Fruit fly (Drosophila melanogaster) whole organism, embryonic: ENCODE results near the gene bora.

Experiments
- Adf1 ChIP-seq: fragments of 200-800 bp; sonication (Bioruptor generic); IDR thresholded peaks from 2 replicates; pipeline ENCODE4 v1.3.6; 2022; ENCODE audit warnings: missing biosample characterization, missing genetic modification characterization
- Asciz ChIP-seq: fragments of 200-800 bp; sonication (Bioruptor generic); optimal IDR thresholded peaks from 2 replicates; lab custom pipeline; 2017; ENCODE audit warnings: missing biosample characterization, mild to moderate bottlenecking, missing genetic modification characterization, missing genetic modification reagents
- CG10321 ChIP-seq: fragments of 200-800 bp; sonication (Bioruptor generic); IDR thresholded peaks from 2 replicates; pipeline ENCODE4 v1.3.6; 2022; ENCODE audit warnings: missing biosample characterization, missing genetic modification characterization
- CG10654 ChIP-seq: fragments of 200-800 bp; sonication (Bioruptor generic); optimal IDR thresholded peaks from 2 replicates; lab custom pipeline; 2016; ENCODE audit warnings: missing biosample characterization, missing genetic modification characterization
- CG11398 ChIP-seq: fragments of 200-800 bp; sonication (Bioruptor generic); optimal IDR thresholded peaks from 2 replicates; lab custom pipeline; 2016; ENCODE audit warnings: missing biosample characterization, missing genetic modification characterization
- CG12659 ChIP-seq: fragments of 200-800 bp; sonication (Bioruptor generic); optimal IDR thresholded peaks from 3 replicates; lab custom pipeline; 2017; ENCODE audit warnings: mild to moderate bottlenecking, missing biosample characterization, missing genetic modification reagents, missing genetic modification characterization
- CG1529 ChIP-seq: fragments of 200-800 bp; sonication (Bioruptor generic); optimal IDR thresholded peaks from 3 replicates; lab custom pipeline; 2018; ENCODE audit warnings: missing biosample characterization, missing genetic modification characterization
- CG17361 ChIP-seq: fragments of 200-800 bp; sonication (Bioruptor generic); IDR thresholded peaks from 3 replicates; pipeline ENCODE4 v1.3.6; 2022; ENCODE audit warnings: missing biosample characterization, missing genetic modification characterization
- CG17612 ChIP-seq: fragments of 200-800 bp; sonication (Bioruptor generic); IDR thresholded peaks from 2 replicates; pipeline ENCODE4 v1.3.6; 2022; ENCODE audit warnings: missing biosample characterization, missing genetic modification characterization
- CG17829 ChIP-seq: fragments of 200-800 bp; optimal IDR thresholded peaks from 2 replicates; lab custom pipeline; 2019; ENCODE audit warnings: missing biosample characterization, mild to moderate bottlenecking, missing genetic modification characterization, moderate library complexity
- CG18619 ChIP-seq: fragments of 200-800 bp; sonication (Bioruptor generic); optimal IDR thresholded peaks from 3 replicates; lab custom pipeline; 2017; ENCODE audit warnings: missing biosample characterization, mild to moderate bottlenecking, missing genetic modification characterization
- CG34422 ChIP-seq: fragments of 200-800 bp; sonication (Bioruptor generic); IDR thresholded peaks from 3 replicates; pipeline ENCODE4 v1.3.6; 2022; ENCODE audit warnings: missing biosample characterization, missing genetic modification characterization
- CG4424 ChIP-seq: fragments of 200-800 bp; sonication (Bioruptor generic); optimal IDR thresholded peaks from 3 replicates; lab custom pipeline; 2016; ENCODE audit warnings: missing biosample characterization, missing genetic modification characterization
- CG5953 ChIP-seq: fragments of 200-800 bp; sonication (Bioruptor generic); IDR thresholded peaks from 2 replicates; pipeline ENCODE4 v1.3.6; 2022; ENCODE audit warnings: missing biosample characterization, missing genetic modification characterization
- CG9437 ChIP-seq: fragments of 200-800 bp; sonication (Bioruptor generic); optimal IDR thresholded peaks from 2 replicates; lab custom pipeline; 2018; ENCODE audit warnings: missing biosample characterization, mild to moderate bottlenecking, missing genetic modification characterization
- CG9609 ChIP-seq: fragments of 200-800 bp; sonication (Bioruptor generic); optimal IDR thresholded peaks from 3 replicates; lab custom pipeline; 2016; ENCODE audit warnings: missing biosample characterization, missing genetic modification characterization
- Dek ChIP-seq: fragments of 200-800 bp; sonication (Bioruptor generic); optimal IDR thresholded peaks from 3 replicates; lab custom pipeline; 2019; ENCODE audit warnings: missing biosample characterization, mild to moderate bottlenecking, missing genetic modification characterization, moderate library complexity
- Dll ChIP-seq: fragments of 200-800 bp; sonication (Bioruptor generic); IDR thresholded peaks from 4 replicates; pipeline ENCODE4 v1.3.6; 2022; ENCODE audit warnings: missing biosample characterization, missing genetic modification characterization; ENCODE audit not compliant: partially characterized antibody
- Hmx ChIP-seq: fragments of 200-800 bp; sonication (Bioruptor generic); optimal IDR thresholded peaks from 2 replicates; lab custom pipeline; 2016; ENCODE audit warnings: missing biosample characterization, missing genetic modification characterization
- Hr78 ChIP-seq, 2 experiments: fragments of 200-800 bp in 1 of 2; fragments of >200 bp in 1 of 2; sonication (Bioruptor generic) in 1 of 2; optimal IDR thresholded peaks; 2 replicates each; lab custom pipeline; 2017 to 2019; ENCODE audit warnings: missing biosample characterization in 2 of 2, missing genetic modification characterization in 2 of 2, mild to moderate bottlenecking in 1 of 2, moderate library complexity in 1 of 2
- MBD-R2 ChIP-seq: fragments of 200-800 bp; sonication (Bioruptor generic); IDR thresholded peaks from 2 replicates; pipeline ENCODE4 v1.3.6; 2022; ENCODE audit warnings: missing biosample characterization, missing genetic modification characterization
- Mrtf ChIP-seq: fragments of 200-800 bp; sonication (Bioruptor generic); IDR thresholded peaks from 3 replicates; pipeline ENCODE4 v1.3.6; 2022; ENCODE audit warnings: missing biosample characterization, missing genetic modification characterization
- Sox100B ChIP-seq: fragments of 200-800 bp; sonication (Bioruptor generic); optimal IDR thresholded peaks from 3 replicates; lab custom pipeline; 2018; ENCODE audit warnings: missing biosample characterization, mild to moderate bottlenecking, missing genetic modification characterization
- Spps ChIP-seq: fragments of 200-800 bp; sonication (Bioruptor generic); optimal IDR thresholded peaks from 2 replicates; lab custom pipeline; 2018; ENCODE audit warnings: missing biosample characterization, mild to moderate bottlenecking, missing genetic modification characterization
- TFAM ChIP-seq: fragments of 200-800 bp; sonication (Bioruptor generic); optimal IDR thresholded peaks from 2 replicates; lab custom pipeline; 2017; ENCODE audit warnings: missing biosample characterization, missing genetic modification characterization, inconsistent platforms
- YL-1 ChIP-seq: fragments of 200-800 bp; sonication (Bioruptor generic); optimal IDR thresholded peaks from 3 replicates; lab custom pipeline; 2017; ENCODE audit warnings: missing biosample characterization, mild to moderate bottlenecking, missing genetic modification characterization
- abd-A ChIP-seq: fragments of 200-800 bp; sonication (Bioruptor generic); optimal IDR thresholded peaks from 3 replicates; lab custom pipeline; 2019; ENCODE audit warnings: missing biosample characterization, mild to moderate bottlenecking, missing genetic modification characterization, moderate library complexity
- cg ChIP-seq: fragments of 200-800 bp; sonication (Bioruptor generic); optimal IDR thresholded peaks from 3 replicates; lab custom pipeline; 2019; ENCODE audit warnings: missing biosample characterization, mild to moderate bottlenecking, missing genetic modification characterization, moderate library complexity
- crol ChIP-seq: fragments of 200-800 bp; sonication (Bioruptor generic); IDR thresholded peaks from 2 replicates; pipeline ENCODE4 v1.3.6; 2022; ENCODE audit warnings: missing biosample characterization, missing genetic modification characterization
- crp ChIP-seq, 2 experiments: fragments of 200-800 bp; sonication (Bioruptor generic); optimal IDR thresholded peaks; 2 replicates in 1 of 2; 3 replicates in 1 of 2; lab custom pipeline; 2017; ENCODE audit warnings: missing biosample characterization in 2 of 2, missing genetic modification characterization in 2 of 2, mild to moderate bottlenecking in 1 of 2, moderate library complexity in 1 of 2
- dimm ChIP-seq: fragments of 200-800 bp; sonication (Bioruptor generic); IDR thresholded peaks from 2 replicates; pipeline ENCODE4 v1.3.6; 2022; ENCODE audit warnings: missing biosample characterization, missing genetic modification characterization
- emc ChIP-seq: fragments of 200-800 bp; sonication (Bioruptor generic); optimal IDR thresholded peaks from 2 replicates; lab custom pipeline; 2016; ENCODE audit warnings: missing biosample characterization, missing genetic modification characterization
- gfzf ChIP-seq: fragments of 200-800 bp; sonication (Bioruptor generic); optimal IDR thresholded peaks from 2 replicates; lab custom pipeline; 2016; ENCODE audit warnings: missing biosample characterization, mild to moderate bottlenecking, missing genetic modification characterization, moderate library complexity
- inv ChIP-seq: fragments of 200-800 bp; sonication (Bioruptor generic); IDR thresholded peaks from 2 replicates; pipeline ENCODE4 v1.3.6; 2022; ENCODE audit warnings: missing biosample characterization, missing genetic modification characterization; ENCODE audit not compliant: partially characterized antibody
- odd ChIP-seq: fragments of 200-800 bp; sonication (Bioruptor generic); optimal IDR thresholded peaks from 2 replicates; lab custom pipeline; 2017; ENCODE audit warnings: missing biosample characterization, mild to moderate bottlenecking, missing genetic modification characterization
- pfk ChIP-seq: fragments of 200-800 bp; sonication (Bioruptor generic); optimal IDR thresholded peaks from 2 replicates; lab custom pipeline; 2018; ENCODE audit warnings: missing biosample characterization, mild to moderate bottlenecking, missing genetic modification characterization, moderate library complexity
- prd ChIP-seq, 3 experiments: fragments of >200 bp in 2 of 3; fragments of 200-800 bp in 1 of 3; sonication (Bioruptor generic) in 1 of 3; optimal IDR thresholded peaks in 2 of 3; IDR thresholded peaks in 1 of 3; 2 replicates in 2 of 3; 3 replicates in 1 of 3; pipeline versions ENCODE4 v1.3.6 to Lab custom; 2017 to 2022; ENCODE audit warnings: missing biosample characterization in 1 of 3, missing genetic modification characterization in 1 of 3
- pzg ChIP-seq: fragments of 200-800 bp; sonication (Bioruptor generic); optimal IDR thresholded peaks from 3 replicates; lab custom pipeline; 2018; ENCODE audit warnings: missing biosample characterization, mild to moderate bottlenecking, missing genetic modification characterization, moderate library complexity
- sd ChIP-seq: fragments of 200-800 bp; sonication (Bioruptor generic); optimal IDR thresholded peaks from 3 replicates; lab custom pipeline; 2018; ENCODE audit warnings: missing biosample characterization, mild to moderate bottlenecking, missing genetic modification characterization, moderate library complexity
- sna ChIP-seq: fragments of 200-800 bp; sonication (Bioruptor generic); IDR thresholded peaks from 2 replicates; pipeline ENCODE4 v1.3.6; 2022; ENCODE audit warnings: missing biosample characterization, missing genetic modification characterization; ENCODE audit not compliant: partially characterized antibody
- sqz ChIP-seq: fragments of 200-800 bp; sonication (Bioruptor generic); optimal IDR thresholded peaks from 3 replicates; lab custom pipeline; 2018; ENCODE audit warnings: missing biosample characterization, mild to moderate bottlenecking, missing genetic modification characterization
- sug ChIP-seq: fragments of 200-800 bp; optimal IDR thresholded peaks from 2 replicates; lab custom pipeline; 2019; ENCODE audit warnings: missing biosample characterization, mild to moderate bottlenecking, missing genetic modification characterization, moderate library complexity
- tgo ChIP-seq: fragments of 200-800 bp; sonication (Bioruptor generic); IDR thresholded peaks from 3 replicates; pipeline ENCODE4 v1.3.6; 2022; ENCODE audit warnings: missing biosample characterization, missing genetic modification characterization
- tll ChIP-seq, 2 experiments: fragments of 200-800 bp in 1 of 2; fragments of >200 bp in 1 of 2; sonication (Bioruptor generic) in 1 of 2; optimal IDR thresholded peaks; 2 replicates each; lab custom pipeline; 2017 to 2019; ENCODE audit warnings: missing biosample characterization in 2 of 2, missing genetic modification characterization in 2 of 2, mild to moderate bottlenecking in 1 of 2, moderate library complexity in 1 of 2
- trh ChIP-seq: fragments of 200-800 bp; sonication (Bioruptor generic); optimal IDR thresholded peaks from 2 replicates; lab custom pipeline; 2016; ENCODE audit warnings: missing biosample characterization, missing genetic modification characterization
- zfh1 ChIP-seq: fragments of 200-800 bp; sonication (Bioruptor generic); IDR thresholded peaks from 3 replicates; pipeline ENCODE4 v1.3.6; 2022; ENCODE audit warnings: missing biosample characterization, missing genetic modification characterization

Gene bora

dm6 chr3L:18620988-18621734 is 1.3 kb upstream of the bora start (continued):
- TF ChIP-seq Sox100B (GFP tag; lab: Kevin White, UChicago): peak; percentile 39
- TF ChIP-seq CG5953 (GFP tag; lab: Robert Waterston, UW): no peak
- no peak for TF ChIP-seq CG10654
- TF ChIP-seq Spps (tag; lab: Kevin White, UChicago): peak; percentile 28
- TF ChIP-seq Asciz: peak; percentile 26
- peak; percentile 57 for TF ChIP-seq sna
- peak; percentile 28 for TF ChIP-seq CG4424 (GFP tag; lab: Kevin White, UChicago)
- TF ChIP-seq Hr78 (GFP tag; optimal IDR thresholded peaks at IDR 0.05; lab: Kevin White, UChicago): peak in 1 of 2 experiments; percentile 98
- no peak for TF ChIP-seq Mrtf (GFP tag; lab: Robert Waterston, UW)
- TF ChIP-seq CG1529 (GFP tag; lab: Kevin White, UChicago): no peak
- no peak for TF ChIP-seq abd-A (tag; lab: Kevin White, UChicago)
- 0 out of 3 replicates have a peak, but pooled peaks have one; percentile 19 for TF ChIP-seq zfh1
- peak; percentile 51 for TF ChIP-seq emc (GFP tag; lab: Kevin White, UChicago)
- no peak for TF ChIP-seq CG9437 (GFP tag; lab: Kevin White, UChicago)
- no peak for TF ChIP-seq CG18619
- TF ChIP-seq CG9609 (GFP tag; lab: Kevin White, UChicago): peak; percentile 58
- peak in 1 of 2 experiments; percentile 19 for TF ChIP-seq tll (GFP tag; optimal IDR thresholded peaks at IDR 0.05; lab: Kevin White, UChicago)
- TF ChIP-seq CG11398 (GFP tag; lab: Kevin White, UChicago): peak; percentile 4
- TF ChIP-seq trh: no peak
- peak; percentile 48 for TF ChIP-seq CG17829 (tag; lab: Kevin White, UChicago)
- peak; percentile 51; the same call in 1 of the 2 replicates for TF ChIP-seq inv (GFP tag; lab: Robert Waterston, UW)

- TF ChIP-seq pzg (GFP tag; lab: Kevin White, UChicago) (peak; percentile 3), sqz (GFP tag; lab: Kevin White, UChicago) (peak; percentile 11), gfzf (peak; percentile 67), Dek (tag; lab: Kevin White, UChicago) (peak; percentile 3), YL-1 (GFP tag; lab: Kevin White, UChicago) (peak; percentile 33), Adf1 (GFP tag; lab: Robert Waterston, UW) (0 out of 2 replicates have a peak, but pooled peaks have one; percentile 82), tgo (GFP tag; lab: Robert Waterston, UW) (0 out of 3 replicates have a peak, but pooled peaks have one; percentile 7), CG17361 (GFP tag; lab: Robert Waterston, UW) (0 out of 3 replicates have a peak, but pooled peaks have one; percentile 13), CG17612 (GFP tag; lab: Robert Waterston, UW) (no peak), odd (GFP tag; lab: Kevin White, UChicago) (peak; percentile 26), pfk (GFP tag; lab: Kevin White, UChicago) (peak; percentile 99), sug (tag; lab: Kevin White, UChicago) (peak; percentile 31), dimm (no peak), Dll (GFP tag; lab: Robert Waterston, UW) (no peak), crol (GFP tag; lab: Robert Waterston, UW) (peak; percentile 90), prd (optimal IDR thresholded peaks at IDR 0.05; lab: Kevin White, UChicago) (no peak), prd (GFP tag; IDR thresholded peaks at IDR 0.05; lab: Robert Waterston, UW) (0 out of 3 replicates have a peak, but pooled peaks have one; percentile 9), crp (GFP tag; optimal IDR thresholded peaks at IDR 0.05; lab: Kevin White, UChicago) (peak in 1 of 2 experiments; percentile 59), CG12659 (peak; percentile 29), MBD-R2 (GFP tag; lab: Robert Waterston, UW) (peak; percentile 42; the same call in 1 of the 2 replicates), TFAM (GFP tag; lab: Kevin White, UChicago) (no peak), Hmx (no peak), cg (GFP tag; lab: Kevin White, UChicago) (peak; percentile 91), CG10321 (GFP tag; lab: Robert Waterston, UW) (no peak), CG34422 (GFP tag; lab: Robert Waterston, UW) (peak; percentile 80; the same call in 2 of the 3 replicates), sd (tag; lab: Kevin White, UChicago) (no peak)
Observed at dm6 chr3L:18621735-18622421, 614 bp upstream of the bora start, which contains the start of gene not. Gene not (minus strand): TSS chr3L:18622129.
